Worm (Caenorhabditis elegans) whole organism, L4 larva: ENCODE measurements around the gene K02G10.15.

Experiments
- F10B5.3 ChIP-seq: sonication (generic microtip); optimal IDR thresholded peaks from 2 replicates; lab custom pipeline; 2016; ENCODE audit warnings: mild to moderate bottlenecking, missing genetic modification characterization, missing compliant biosample characterization
- F26F4.8 ChIP-seq: fragments of 200-800 bp; sonication (Bioruptor generic); conservative IDR thresholded peaks from 2 replicates; pipeline ENCODE4 v1.3.6; 2022; ENCODE audit warnings: missing genetic modification characterization, missing compliant biosample characterization
- F37D6.2 ChIP-seq: sonication (generic microtip); optimal IDR thresholded peaks from 2 replicates; lab custom pipeline; 2016; ENCODE audit warnings: mild to moderate bottlenecking, missing genetic modification characterization, missing compliant biosample characterization
- T20F7.1 ChIP-seq: fragments of 200-800 bp; sonication (Bioruptor generic); optimal IDR thresholded peaks from 2 replicates; lab custom pipeline; 2018; ENCODE audit warnings: mild to moderate bottlenecking, missing genetic modification characterization, missing compliant biosample characterization
- T26A8.4 ChIP-seq: fragments of 200-800 bp; sonication (Bioruptor generic); IDR thresholded peaks from 2 replicates; pipeline ENCODE4 v1.3.6; 2022; ENCODE audit warnings: missing genetic modification characterization, missing compliant biosample characterization
- ZK546.5 ChIP-seq, 2 experiments: sonication (generic microtip); optimal IDR thresholded peaks; 2 replicates each; lab custom pipeline; 2017; ENCODE audit warnings: missing biosample characterization in 2 of 2, missing genetic modification characterization in 2 of 2
- ceh-20 ChIP-seq: fragments of 200-800 bp; sonication (Bioruptor generic); IDR thresholded peaks from 2 replicates; pipeline ENCODE4 v1.3.6; 2022; ENCODE audit warnings: missing genetic modification reagents, missing genetic modification characterization, missing compliant biosample characterization
- ceh-32 ChIP-seq: sonication (generic microtip); optimal IDR thresholded peaks from 2 replicates; lab custom pipeline; 2016; ENCODE audit warnings: mild to moderate bottlenecking, missing genetic modification characterization, missing compliant biosample characterization; ENCODE audit not compliant: poor library complexity
- ceh-62 ChIP-seq: sonication (generic microtip); optimal IDR thresholded peaks from 2 replicates; lab custom pipeline; 2017; ENCODE audit warnings: missing biosample characterization, missing genetic modification characterization
- ceh-82 ChIP-seq: sonication (generic microtip); optimal IDR thresholded peaks from 2 replicates; lab custom pipeline; 2017; ENCODE audit warnings: missing biosample characterization, missing genetic modification characterization
- cey-2 ChIP-seq: sonication (generic microtip); optimal IDR thresholded peaks from 3 replicates; lab custom pipeline; 2017; ENCODE audit warnings: missing genetic modification characterization, mild to moderate bottlenecking, missing compliant biosample characterization, antibody characterized with exemption, borderline replicate concordance; ENCODE audit not compliant: insufficient read depth
- ctbp-1 ChIP-seq: fragments of 200-800 bp; sonication (Bioruptor generic); IDR thresholded peaks from 2 replicates; pipeline ENCODE4 v1.3.6; 2022; ENCODE audit warnings: missing genetic modification reagents, missing genetic modification characterization, missing compliant biosample characterization
- dmd-6 ChIP-seq: fragments of 200-800 bp; sonication (Bioruptor generic); IDR thresholded peaks from 2 replicates; pipeline ENCODE4 v1.3.6; 2022; ENCODE audit warnings: missing genetic modification reagents, missing genetic modification characterization, missing compliant biosample characterization
- dmd-8 ChIP-seq: fragments of 200-800 bp; sonication (Bioruptor generic); IDR thresholded peaks from 2 replicates; pipeline ENCODE4 v1.3.6; 2022; ENCODE audit warnings: missing genetic modification characterization, missing compliant biosample characterization
- duxl-1 ChIP-seq: sonication (generic microtip); optimal IDR thresholded peaks from 2 replicates; lab custom pipeline; 2016; ENCODE audit warnings: mild to moderate bottlenecking, missing genetic modification characterization, moderate library complexity, missing compliant biosample characterization; ENCODE audit not compliant: poor library complexity
- egl-43 ChIP-seq: fragments of 200-800 bp; sonication (Bioruptor generic); IDR thresholded peaks from 2 replicates; pipeline ENCODE4 v1.3.6; 2022; ENCODE audit warnings: missing genetic modification reagents, missing genetic modification characterization, missing compliant biosample characterization
- fkh-10 ChIP-seq: fragments of 150-350 bp; optimal IDR thresholded peaks from 2 replicates; lab custom pipeline; 2014; ENCODE audit warnings: missing biosample characterization, missing genetic modification reagents, missing genetic modification characterization
- fos-1 ChIP-seq: fragments of 150-350 bp; optimal IDR thresholded peaks from 2 replicates; lab custom pipeline; 2014; ENCODE audit warnings: missing biosample characterization, missing genetic modification characterization
- hif-1 ChIP-seq, 2 experiments: sonication (generic microtip); optimal IDR thresholded peaks; 2 replicates each; lab custom pipeline; 2016 to 2017; ENCODE audit warnings: missing compliant biosample characterization in 2 of 2, missing genetic modification characterization in 2 of 2, missing genetic modification reagents in 2 of 2, missing genotype in 2 of 2, mild to moderate bottlenecking in 1 of 2
- jun-1 ChIP-seq: fragments of 150-350 bp; optimal IDR thresholded peaks from 2 replicates; lab custom pipeline; 2014; ENCODE audit warnings: missing biosample characterization, missing genetic modification reagents, missing genetic modification characterization
- lin-1 ChIP-seq: fragments of 200-800 bp; sonication (Bioruptor generic); IDR thresholded peaks from 2 replicates; pipeline ENCODE4 v1.3.6; 2022; ENCODE audit warnings: missing genetic modification reagents, missing genetic modification characterization, missing compliant biosample characterization
- lin-13 ChIP-seq: fragments of 150-350 bp; optimal IDR thresholded peaks from 2 replicates; lab custom pipeline; 2014; ENCODE audit warnings: missing biosample characterization, missing genetic modification reagents, missing genetic modification characterization
- lin-38 ChIP-seq: fragments of 200-800 bp; sonication (Bioruptor generic); IDR thresholded peaks from 2 replicates; pipeline ENCODE4 v1.3.6; 2022; ENCODE audit warnings: missing genetic modification reagents, missing genetic modification characterization, missing compliant biosample characterization
- lir-3 ChIP-seq: sonication (generic microtip); optimal IDR thresholded peaks from 2 replicates; lab custom pipeline; 2016; ENCODE audit warnings: mild to moderate bottlenecking, missing genetic modification characterization, missing compliant biosample characterization
- lsy-2 ChIP-seq, 2 experiments: fragments of 150-350 bp in 1 of 2; sonication (generic microtip) in 1 of 2; optimal IDR thresholded peaks; 2 replicates each; lab custom pipeline; 2014 to 2017; ENCODE audit warnings: missing biosample characterization in 2 of 2, missing genetic modification characterization in 2 of 2
- mep-1 ChIP-seq: fragments of 150-350 bp; sonication (generic microtip); optimal IDR thresholded peaks from 3 replicates; lab custom pipeline; 2014; ENCODE audit warnings: missing biosample characterization, missing genetic modification characterization
- mes-2 ChIP-seq: sonication (generic microtip); optimal IDR thresholded peaks from 2 replicates; lab custom pipeline; 2016; ENCODE audit warnings: missing genotype, mild to moderate bottlenecking, missing genetic modification characterization, missing compliant biosample characterization; ENCODE audit not compliant: poor library complexity, severe bottlenecking
- mxl-2 ChIP-seq: fragments of 200-800 bp; sonication (Bioruptor generic); conservative IDR thresholded peaks from 2 replicates; pipeline ENCODE4 v1.3.6; 2022; ENCODE audit warnings: missing genetic modification reagents, missing genetic modification characterization, missing compliant biosample characterization
- mxl-3 ChIP-seq: fragments of 200-800 bp; sonication (Bioruptor generic); optimal IDR thresholded peaks from 2 replicates; lab custom pipeline; 2018; ENCODE audit warnings: mild to moderate bottlenecking, missing genetic modification characterization, missing compliant biosample characterization
- nhr-102 ChIP-seq: sonication (generic microtip); optimal IDR thresholded peaks from 2 replicates; lab custom pipeline; 2016; ENCODE audit warnings: mild to moderate bottlenecking, missing genetic modification characterization, moderate library complexity, missing compliant biosample characterization
- nhr-25 ChIP-seq: sonication (generic microtip); optimal IDR thresholded peaks from 2 replicates; lab custom pipeline; 2017; ENCODE audit warnings: missing genetic modification characterization, mild to moderate bottlenecking, missing compliant biosample characterization, antibody characterized with exemption, moderate library complexity, borderline replicate concordance; ENCODE audit not compliant: insufficient read depth
- nhr-28 ChIP-seq: fragments of 150-350 bp; optimal IDR thresholded peaks from 2 replicates; lab custom pipeline; 2014; ENCODE audit warnings: missing biosample characterization, missing genetic modification characterization
- nhr-6 ChIP-seq: fragments of 150-350 bp; optimal IDR thresholded peaks from 2 replicates; lab custom pipeline; 2014; ENCODE audit warnings: missing biosample characterization, missing genetic modification characterization
- nhr-77 ChIP-seq: fragments of 150-350 bp; optimal IDR thresholded peaks from 2 replicates; lab custom pipeline; 2014; ENCODE audit warnings: missing biosample characterization, missing genetic modification characterization
- pha-4 ChIP-seq, 2 experiments: fragments of 150-350 bp in 1 of 2; fragments of 200-800 bp in 1 of 2; sonication (Bioruptor generic) in 1 of 2; IDR thresholded peaks in 1 of 2; optimal IDR thresholded peaks in 1 of 2; 2 replicates each; pipeline versions ENCODE4 v1.3.6 to Lab custom; 2014 to 2022; ENCODE audit warnings: missing genetic modification characterization in 2 of 2, missing genetic modification reagents in 2 of 2, missing biosample characterization in 1 of 2, missing compliant biosample characterization in 1 of 2
- php-3 ChIP-seq: fragments of 200-800 bp; sonication (Bioruptor generic); IDR thresholded peaks from 2 replicates; pipeline ENCODE4 v1.3.6; 2022; ENCODE audit warnings: missing genetic modification reagents, missing genetic modification characterization, missing compliant biosample characterization
- pqm-1 ChIP-seq: sonication (generic microtip); optimal IDR thresholded peaks from 2 replicates; lab custom pipeline; 2017; ENCODE audit warnings: missing biosample characterization, missing genetic modification characterization
- rbr-2 ChIP-seq: sonication (generic microtip); optimal IDR thresholded peaks from 2 replicates; lab custom pipeline; 2016; ENCODE audit warnings: missing genotype, missing genetic modification characterization, missing compliant biosample characterization
- snpc-1.2 ChIP-seq: fragments of 200-800 bp; sonication (Bioruptor generic); IDR thresholded peaks from 2 replicates; pipeline ENCODE4 v1.3.6; 2022; ENCODE audit warnings: missing genetic modification reagents, missing genetic modification characterization, missing compliant biosample characterization
- tag-97 ChIP-seq: fragments of 200-800 bp; sonication (Bioruptor generic); IDR thresholded peaks from 2 replicates; pipeline ENCODE4 v1.3.6; 2022; ENCODE audit warnings: missing genetic modification characterization, missing compliant biosample characterization
- tra-1 ChIP-seq: fragments of 200-800 bp; sonication (Bioruptor generic); IDR thresholded peaks from 2 replicates; pipeline ENCODE4 v1.3.6; 2022; ENCODE audit warnings: missing genetic modification reagents, missing genetic modification characterization, missing compliant biosample characterization
- unc-130 ChIP-seq: sonication (generic microtip); optimal IDR thresholded peaks from 2 replicates; lab custom pipeline; 2016; ENCODE audit warnings: missing genetic modification reagents, missing genetic modification characterization, missing compliant biosample characterization
- zfp-3 ChIP-seq: fragments of 200-800 bp; sonication (Bioruptor generic); conservative IDR thresholded peaks from 2 replicates; pipeline ENCODE4 v1.3.6; 2022; ENCODE audit warnings: missing genetic modification reagents, missing genetic modification characterization, missing compliant biosample characterization
- ztf-7 ChIP-seq: fragments of 150-350 bp; optimal IDR thresholded peaks from 2 replicates; lab custom pipeline; 2014; ENCODE audit warnings: missing biosample characterization, missing genetic modification characterization

The K02G10.15 gene

ce11 chrX:4662293-4662825 lies 20.2 kb downstream of the K02G10.15 start (continued):
- TF ChIP-seq lir-3 (tag; lab: Kevin White, UChicago), result no peak
- TF ChIP-seq mep-1 (tag; lab: Kevin White, UChicago), result peak; percentile 65
- TF ChIP-seq ceh-32 (tag; lab: Kevin White, UChicago), result no peak
- no peak for TF ChIP-seq lin-1 (GFP tag; lab: Robert Waterston, UW)
- peak; percentile 77 for TF ChIP-seq nhr-6 (tag; lab: Kevin White, UChicago)
- peak; percentile 11 for TF ChIP-seq duxl-1 (tag; lab: Kevin White, UChicago)
- TF ChIP-seq snpc-1.2 (GFP tag; lab: Robert Waterston, UW), result no peak
- no peak for TF ChIP-seq egl-43 (GFP tag; lab: Robert Waterston, UW)
- no peak for TF ChIP-seq ceh-62
- no peak for TF ChIP-seq cey-2 (tag; lab: Kevin White, UChicago)
- no peak for TF ChIP-seq F10B5.3 (tag; lab: Kevin White, UChicago)
- no peak for TF ChIP-seq php-3 (GFP tag; lab: Robert Waterston, UW)
- no peak for TF ChIP-seq nhr-102
- no peak for TF ChIP-seq fkh-10 (GFP tag; lab: Kevin White, UChicago)
- peak; percentile 93 for TF ChIP-seq pqm-1 (tag; lab: Kevin White, UChicago)
- TF ChIP-seq mes-2, result peak; percentile 24
- TF ChIP-seq unc-130 (GFP tag; lab: Kevin White, UChicago), result no peak
- TF ChIP-seq T26A8.4 (GFP tag; lab: Robert Waterston, UW), result no peak
- TF ChIP-seq tag-97 (GFP tag; lab: Robert Waterston, UW), result no peak
- TF ChIP-seq mxl-3 (GFP tag; lab: Kevin White, UChicago), result peak; percentile 29
- TF ChIP-seq ztf-7, result no peak
- TF ChIP-seq mxl-2 (GFP tag; lab: Robert Waterston, UW), result no peak
- peak; percentile 62 for TF ChIP-seq nhr-25 (tag; lab: Kevin White, UChicago)
- no peak for TF ChIP-seq dmd-8 (GFP tag; lab: Robert Waterston, UW)
- TF ChIP-seq nhr-28, result peak; percentile 90

DNA sequence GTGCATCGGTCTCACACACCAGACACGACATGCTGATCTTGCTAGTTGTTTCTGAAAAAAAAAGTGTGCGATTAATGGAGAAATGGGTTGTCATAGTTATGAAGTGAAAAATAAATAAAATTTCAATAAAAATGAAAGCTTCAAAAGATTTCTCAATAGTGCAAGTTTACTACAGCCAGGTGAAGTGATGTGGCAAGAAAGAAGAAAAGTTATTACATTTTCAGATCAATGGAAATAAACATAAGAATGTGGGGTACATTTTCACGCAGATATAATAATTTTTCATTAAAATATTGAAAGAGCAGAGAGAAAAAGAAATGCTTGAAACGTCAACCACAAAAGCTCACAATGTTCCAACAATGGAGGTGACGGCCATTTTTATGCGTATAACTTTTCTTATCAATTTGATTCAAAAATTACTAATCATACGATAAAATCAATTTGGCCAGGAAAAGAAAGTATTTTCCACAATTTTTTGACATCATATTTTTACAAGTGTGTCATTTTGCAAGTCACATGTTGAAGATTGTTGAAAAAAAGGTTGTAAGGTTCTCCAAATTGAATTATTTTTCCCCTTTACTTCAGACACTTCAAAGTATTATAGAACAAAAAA lies 22.1 kb downstream of the K02G10.15 start, which contains the start of gene nhr-45:
Gene nhr-45, minus strand, starts transcription at position 51 of the 613 bp plus-strand sequence.
- TF ChIP-seq lin-38 (GFP tag; lab: Robert Waterston, UW), result no peak
- no peak for TF ChIP-seq ctbp-1 (GFP tag; lab: Robert Waterston, UW)
- no peak for TF ChIP-seq F26F4.8
- no peak for TF ChIP-seq lin-1 (GFP tag; lab: Robert Waterston, UW)
- no peak for TF ChIP-seq F37D6.2 (tag; lab: Kevin White, UChicago)
- TF ChIP-seq zfp-3, result no peak
- peak in 1 of 2 experiments; percentile 13 for TF ChIP-seq lsy-2 (tag; optimal IDR thresholded peaks at IDR 0.05; lab: Kevin White, UChicago)
- TF ChIP-seq dmd-6, result peak; percentile 42; the same call in 1 of the 2 replicates
- TF ChIP-seq rbr-2 (tag; lab: Kevin White, UChicago), result no peak
- TF ChIP-seq pha-4 (GFP tag; IDR thresholded peaks at IDR 0.05; lab: Robert Waterston, UW), result no peak
- no peak for TF ChIP-seq pha-4 (tag; optimal IDR thresholded peaks at IDR 0.05; lab: Kevin White, UChicago)
- no peak for TF ChIP-seq hif-1 (tag; optimal IDR thresholded peaks at IDR 0.05; lab: Kevin White, UChicago)
- TF ChIP-seq ceh-20 (GFP tag; lab: Robert Waterston, UW), result no peak
- no peak for TF ChIP-seq ZK546.5 (tag; optimal IDR thresholded peaks at IDR 0.05; lab: Kevin White, UChicago)
- no peak for TF ChIP-seq duxl-1 (tag; lab: Kevin White, UChicago)
- TF ChIP-seq T26A8.4 (GFP tag; lab: Robert Waterston, UW), result no peak
- TF ChIP-seq tra-1 (GFP tag; lab: Robert Waterston, UW), result no peak
- TF ChIP-seq pqm-1 (tag; lab: Kevin White, UChicago), result peak; percentile 26
- TF ChIP-seq T20F7.1 (GFP tag; lab: Kevin White, UChicago), result peak; percentile 34
- no peak for TF ChIP-seq jun-1 (tag; lab: Kevin White, UChicago)
- TF ChIP-seq nhr-28, result peak; percentile 25
- TF ChIP-seq nhr-77 (tag; lab: Kevin White, UChicago), result peak; percentile 24
- no peak for TF ChIP-seq fos-1 (tag; lab: Kevin White, UChicago)
- TF ChIP-seq nhr-25 (tag; lab: Kevin White, UChicago), result no peak
- TF ChIP-seq lin-13 (GFP tag; lab: Kevin White, UChicago), result no peak
- no peak for TF ChIP-seq ceh-82 (tag; lab: Kevin White, UChicago)
